Worm (Caenorhabditis elegans): ENCODE results near the gene C35D10.12.
A peak's percentile ranks its signal among the peaks of the same experiment; 100 is the strongest.

ce11 chrIII:4850139-4850538 lies 24.4 kb downstream of the C35D10.12 start, which contains the start of gene F26A1.1:
- TF ChIP-seq jun-1 (tag; optimal IDR thresholded peaks at IDR 0.05) = no peak
- TF ChIP-seq aly-2 (tag; optimal IDR thresholded peaks at IDR 0.05) = no peak
- TF ChIP-seq aha-1 (tag) = no peak
- TF ChIP-seq unc-62 (GFP tag; optimal IDR thresholded peaks at IDR 0.05 in 1 of 2) = no peak
- TF ChIP-seq unc-62 (tag; optimal IDR thresholded peaks at IDR 0.05) = no peak
- TF ChIP-seq R02D3.7 (tag; optimal IDR thresholded peaks at IDR 0.05) = no peak
- TF ChIP-seq zip-11 (GFP tag; IDR thresholded peaks at IDR 0.05) = no peak
- no peak for TF ChIP-seq nhr-28 (tag; optimal IDR thresholded peaks at IDR 0.05)
- no peak for TF ChIP-seq Y75B8A.6 (GFP tag; IDR thresholded peaks at IDR 0.05)
- no peak for TF ChIP-seq snpc-4 (tag; optimal IDR thresholded peaks at IDR 0.05)
- TF ChIP-seq pha-4 (GFP tag; IDR thresholded peaks at IDR 0.05) = no peak
- no peak for TF ChIP-seq pha-4 (tag; optimal IDR thresholded peaks at IDR 0.05)
- peak; percentile 50 for TF ChIP-seq mes-2 (tag; optimal IDR thresholded peaks at IDR 0.05; ENCODE audit: poor library complexity, severe bottlenecking)
- no peak for TF ChIP-seq ceh-82 (tag; optimal IDR thresholded peaks at IDR 0.05)
- TF ChIP-seq ces-1 (GFP tag; optimal IDR thresholded peaks at IDR 0.05) = no peak
